Worm (Caenorhabditis elegans) whole organism, late embryonic: ENCODE results near the gene F42C5.9.

Experiments
- F13H6.1 ChIP-seq: sonication (generic microtip); optimal IDR thresholded peaks from 2 replicates; lab custom pipeline; 2016; ENCODE audit warnings: missing genetic modification characterization, missing compliant biosample characterization
- T23F11.4 ChIP-seq: fragments of 200-800 bp; sonication (Bioruptor generic); optimal IDR thresholded peaks from 2 replicates; lab custom pipeline; 2018; ENCODE audit warnings: mild to moderate bottlenecking, missing genetic modification characterization, missing compliant biosample characterization
- Y22D7AL.16 ChIP-seq: sonication (generic microtip); optimal IDR thresholded peaks from 2 replicates; lab custom pipeline; 2016; ENCODE audit warnings: missing genetic modification characterization, missing compliant biosample characterization
- ahr-1 ChIP-seq: sonication (generic microtip); optimal IDR thresholded peaks from 2 replicates; lab custom pipeline; 2016; ENCODE audit warnings: missing genetic modification characterization, missing compliant biosample characterization
- ceh-19 ChIP-seq: fragments of 200-800 bp; sonication (Bioruptor generic); optimal IDR thresholded peaks from 2 replicates; lab custom pipeline; 2018; ENCODE audit warnings: mild to moderate bottlenecking, missing genetic modification characterization, missing compliant biosample characterization
- ceh-2 ChIP-seq: sonication (generic microtip); optimal IDR thresholded peaks from 2 replicates; lab custom pipeline; 2016; ENCODE audit warnings: missing genotype, missing genetic modification characterization, missing compliant biosample characterization
- ceh-24 ChIP-seq: sonication (generic microtip); optimal IDR thresholded peaks from 2 replicates; lab custom pipeline; 2016; ENCODE audit warnings: mild to moderate bottlenecking, missing genetic modification characterization, missing compliant biosample characterization
- ceh-34 ChIP-seq: sonication (generic microtip); optimal IDR thresholded peaks from 2 replicates; lab custom pipeline; 2016; ENCODE audit warnings: mild to moderate bottlenecking, missing genetic modification characterization, missing compliant biosample characterization
- che-1 ChIP-seq: sonication (generic microtip); optimal IDR thresholded peaks from 2 replicates; lab custom pipeline; 2016; ENCODE audit warnings: mild to moderate bottlenecking, missing genetic modification characterization, missing compliant biosample characterization
- dmd-4 ChIP-seq: sonication (generic microtip); optimal IDR thresholded peaks from 2 replicates; lab custom pipeline; 2016; ENCODE audit warnings: borderline replicate concordance, missing genetic modification characterization, missing compliant biosample characterization
- dve-1 ChIP-seq: sonication (generic microtip); optimal IDR thresholded peaks from 2 replicates; lab custom pipeline; 2017; ENCODE audit warnings: antibody characterized with exemption, mild to moderate bottlenecking, missing genetic modification characterization, missing compliant biosample characterization
- elt-2 ChIP-seq: sonication (generic microtip); optimal IDR thresholded peaks from 2 replicates; lab custom pipeline; 2016; ENCODE audit warnings: missing genetic modification reagents, missing genetic modification characterization, missing compliant biosample characterization
- elt-4 ChIP-seq: sonication (generic microtip); optimal IDR thresholded peaks from 2 replicates; lab custom pipeline; 2016; ENCODE audit warnings: missing genetic modification characterization, missing compliant biosample characterization
- ets-4 ChIP-seq: sonication (generic microtip); optimal IDR thresholded peaks from 2 replicates; lab custom pipeline; 2016; ENCODE audit warnings: missing genetic modification characterization, missing compliant biosample characterization
- eyg-1 ChIP-seq: sonication (generic microtip); optimal IDR thresholded peaks from 2 replicates; lab custom pipeline; 2016; ENCODE audit warnings: missing genotype, missing genetic modification characterization, missing compliant biosample characterization
- fkh-6 ChIP-seq: sonication (generic microtip); optimal IDR thresholded peaks from 2 replicates; lab custom pipeline; 2016; ENCODE audit warnings: missing genetic modification characterization, missing compliant biosample characterization
- hlh-13 ChIP-seq: fragments of 200-800 bp; sonication (Bioruptor generic); optimal IDR thresholded peaks from 2 replicates; lab custom pipeline; 2018; ENCODE audit warnings: mild to moderate bottlenecking, missing genetic modification characterization, missing compliant biosample characterization
- hlh-6 ChIP-seq: sonication (generic microtip); optimal IDR thresholded peaks from 2 replicates; lab custom pipeline; 2016; ENCODE audit warnings: missing genotype, missing genetic modification characterization, missing compliant biosample characterization
- hlh-8 ChIP-seq: sonication (generic microtip); optimal IDR thresholded peaks from 2 replicates; lab custom pipeline; 2016; ENCODE audit warnings: missing genotype, missing genetic modification characterization, missing compliant biosample characterization
- lim-6 ChIP-seq: sonication (generic microtip); optimal IDR thresholded peaks from 2 replicates; lab custom pipeline; 2016; ENCODE audit warnings: missing genetic modification characterization, missing compliant biosample characterization
- lin-11 ChIP-seq: fragments of 200-800 bp; sonication (Bioruptor generic); optimal IDR thresholded peaks from 2 replicates; lab custom pipeline; 2018; ENCODE audit warnings: mild to moderate bottlenecking, missing genetic modification characterization, missing compliant biosample characterization
- mec-3 ChIP-seq: sonication (generic microtip); optimal IDR thresholded peaks from 2 replicates; lab custom pipeline; 2016; ENCODE audit warnings: borderline replicate concordance, missing genetic modification characterization, missing compliant biosample characterization
- nhr-232 ChIP-seq: sonication (generic microtip); optimal IDR thresholded peaks from 2 replicates; lab custom pipeline; 2016; ENCODE audit warnings: missing genetic modification characterization, missing compliant biosample characterization
- npax-4 ChIP-seq: sonication (generic microtip); optimal IDR thresholded peaks from 2 replicates; lab custom pipeline; 2016; ENCODE audit warnings: missing genetic modification characterization, missing compliant biosample characterization
- odd-2 ChIP-seq: sonication (generic microtip); optimal IDR thresholded peaks from 2 replicates; lab custom pipeline; 2017; ENCODE audit warnings: antibody characterized with exemption, mild to moderate bottlenecking, missing genetic modification characterization, missing compliant biosample characterization
- pat-9 ChIP-seq: fragments of 200-800 bp; sonication (Bioruptor generic); optimal IDR thresholded peaks from 2 replicates; lab custom pipeline; 2018; ENCODE audit warnings: mild to moderate bottlenecking, missing genetic modification characterization, moderate library complexity, missing compliant biosample characterization
- pax-1 ChIP-seq: fragments of 150-350 bp; optimal IDR thresholded peaks from 2 replicates; lab custom pipeline; 2014; ENCODE audit warnings: missing biosample characterization, missing genetic modification characterization
- pha-2 ChIP-seq: sonication (generic microtip); optimal IDR thresholded peaks from 2 replicates; lab custom pipeline; 2017; ENCODE audit warnings: mild to moderate bottlenecking, missing genetic modification characterization, missing compliant biosample characterization
- pha-4 ChIP-seq: fragments of 150-350 bp; optimal IDR thresholded peaks from 2 replicates; lab custom pipeline; 2018; ENCODE audit warnings: missing biosample characterization, missing genetic modification reagents, missing genetic modification characterization
- pqm-1 ChIP-seq: sonication (generic microtip); optimal IDR thresholded peaks from 2 replicates; lab custom pipeline; 2016; ENCODE audit warnings: missing genetic modification characterization, missing compliant biosample characterization
- pros-1 ChIP-seq: fragments of 150-350 bp; optimal IDR thresholded peaks from 2 replicates; lab custom pipeline; 2014; ENCODE audit warnings: missing biosample characterization, missing genetic modification reagents, missing genetic modification characterization
- ref-2 ChIP-seq: sonication (generic microtip); optimal IDR thresholded peaks from 2 replicates; lab custom pipeline; 2016; ENCODE audit warnings: missing genetic modification characterization, missing compliant biosample characterization
- rnt-1 ChIP-seq: sonication (generic microtip); optimal IDR thresholded peaks from 2 replicates; lab custom pipeline; 2016; ENCODE audit warnings: missing genetic modification characterization, missing compliant biosample characterization
- sdc-2 ChIP-seq: sonication (generic microtip); optimal IDR thresholded peaks from 2 replicates; lab custom pipeline; 2016; ENCODE audit warnings: missing genotype, missing genetic modification characterization, missing compliant biosample characterization
- sox-2 ChIP-seq: fragments of 200-800 bp; sonication (Bioruptor generic); IDR thresholded peaks from 2 replicates; pipeline ENCODE4 v1.3.6; 2022; ENCODE audit warnings: missing genetic modification reagents, missing genetic modification characterization, missing compliant biosample characterization
- syd-9 ChIP-seq: sonication (generic microtip); optimal IDR thresholded peaks from 2 replicates; lab custom pipeline; 2016; ENCODE audit warnings: mild to moderate bottlenecking, missing genetic modification characterization, moderate library complexity, missing compliant biosample characterization
- tbx-2 ChIP-seq: sonication (generic microtip); optimal IDR thresholded peaks from 2 replicates; lab custom pipeline; 2016; ENCODE audit warnings: missing genetic modification characterization, missing compliant biosample characterization
- unc-86 ChIP-seq: sonication (generic microtip); optimal IDR thresholded peaks from 2 replicates; lab custom pipeline; 2016; ENCODE audit warnings: missing genetic modification characterization, missing compliant biosample characterization
- zip-5 ChIP-seq: sonication (generic microtip); optimal IDR thresholded peaks from 2 replicates; lab custom pipeline; 2016; ENCODE audit warnings: missing genetic modification characterization, missing compliant biosample characterization

Gene F42C5.9

ce11 chrIV:7291066-7291465 lies 25.8 kb downstream of the F42C5.9 start:
- TF ChIP-seq nhr-232 (tag; lab: Kevin White, UChicago), result no peak
- no peak for TF ChIP-seq odd-2
- no peak for TF ChIP-seq pat-9 (tag; lab: Kevin White, UChicago)
- no peak for TF ChIP-seq dmd-4 (tag; lab: Kevin White, UChicago)
- TF ChIP-seq, all 69 proteins: peak for 0

DNA sequence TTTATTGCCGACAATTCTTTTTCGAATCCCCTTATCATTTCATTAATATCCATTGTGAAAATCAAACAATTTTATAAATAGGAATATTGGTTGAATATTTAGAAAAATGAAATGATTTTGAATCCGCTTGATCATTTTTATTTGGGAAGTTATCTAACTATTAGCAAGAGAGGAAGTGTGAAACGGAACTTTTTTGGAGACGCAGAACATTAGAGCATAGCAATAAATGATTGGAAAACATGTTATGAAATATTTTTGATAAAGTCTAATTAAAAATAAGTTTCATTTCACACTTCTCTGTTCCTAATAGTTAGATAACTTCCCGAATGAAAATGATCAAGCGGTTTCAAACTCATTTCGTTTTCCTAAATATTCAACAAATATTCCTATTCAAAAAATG lies 29.4 kb downstream of the F42C5.9 start, which contains the start of gene F42C5.3:
TSS of gene F42C5.3 (minus strand) at position 101 of the 400 bp plus-strand sequence.
- no peak for TF ChIP-seq elt-4 (tag; lab: Kevin White, UChicago)
- TF ChIP-seq zip-5 (tag; lab: Kevin White, UChicago), result no peak
- TF ChIP-seq npax-4 (tag; lab: Kevin White, UChicago), result no peak
- no peak for TF ChIP-seq ceh-2 (tag; lab: Kevin White, UChicago)
- no peak for TF ChIP-seq eyg-1 (tag; lab: Kevin White, UChicago)
- no peak for TF ChIP-seq elt-2 (tag; lab: Kevin White, UChicago)
- no peak for TF ChIP-seq ceh-24
- TF ChIP-seq, all 69 proteins: peak for 0

DNA sequence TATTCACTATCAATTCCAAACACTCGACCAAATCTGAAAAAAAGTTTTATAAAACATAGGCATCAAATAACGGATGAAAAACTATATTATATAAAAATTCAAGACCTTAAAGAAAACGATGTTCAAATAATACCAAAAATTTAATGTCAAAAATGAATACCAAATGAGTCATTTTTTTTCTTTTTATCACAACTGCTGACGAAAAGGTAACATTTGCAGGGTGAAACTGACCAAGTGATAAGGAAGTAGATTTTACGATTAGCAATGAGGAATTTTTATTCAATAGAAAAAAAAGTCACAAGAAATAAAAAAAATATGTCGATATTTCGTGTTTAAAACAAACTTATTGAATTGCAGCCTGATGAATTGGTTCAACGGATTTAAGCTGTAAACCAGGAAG lies 31.1 kb downstream of the F42C5.9 start, which contains the start of gene C06E4.8:
TSS of gene C06E4.8 (minus strand) at position 37 of the 400 bp plus-strand sequence.
- TF ChIP-seq hlh-8 (tag; lab: Kevin White, UChicago) (no peak), lim-6 (tag; lab: Kevin White, UChicago) (no peak), pax-1 (tag; lab: Kevin White, UChicago) (no peak), T23F11.4 (GFP tag; lab: Kevin White, UChicago) (no peak), hlh-6 (no peak), Y22D7AL.16 (tag; lab: Kevin White, UChicago) (no peak), ceh-24 (no peak), hlh-13 (GFP tag; lab: Kevin White, UChicago) (no peak), F13H6.1 (tag; lab: Kevin White, UChicago) (no peak), pros-1 (tag; lab: Kevin White, UChicago) (no peak)

DNA sequence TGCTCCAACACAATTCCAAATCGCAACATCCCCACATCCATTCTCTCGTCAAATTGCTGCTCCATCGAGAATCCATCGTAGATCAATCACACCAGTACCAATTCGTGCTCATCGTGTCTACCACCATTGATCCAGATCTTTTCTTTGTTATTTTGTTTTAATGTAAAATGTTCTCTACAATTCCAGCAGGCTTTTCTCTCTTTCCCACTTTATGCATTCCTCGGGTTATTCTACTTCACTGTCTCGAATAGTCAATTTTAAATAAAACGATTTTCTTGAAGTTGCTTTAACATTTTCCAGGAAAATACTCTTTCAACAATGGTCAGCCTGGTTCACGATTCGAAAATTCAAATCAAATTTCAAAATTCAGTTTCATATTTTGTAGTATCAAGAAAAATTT lies 33.9 kb downstream of the F42C5.9 start, which contains the start of gene C06E4.1:
TSS of gene C06E4.1 (plus strand) at position 301 of the 400 bp plus-strand sequence.
- no peak for TF ChIP-seq pha-4 (tag; lab: Kevin White, UChicago)
- no peak for TF ChIP-seq ceh-24
- TF ChIP-seq ceh-19 (GFP tag; lab: Kevin White, UChicago), result no peak
- no peak for TF ChIP-seq hlh-13 (GFP tag; lab: Kevin White, UChicago)
- TF ChIP-seq syd-9 (tag; lab: Kevin White, UChicago), result no peak
- TF ChIP-seq dmd-4 (tag; lab: Kevin White, UChicago), result no peak
- no peak for TF ChIP-seq mec-3 (tag; lab: Kevin White, UChicago)
- TF ChIP-seq sdc-2, result no peak
- no peak for TF ChIP-seq unc-86 (tag; lab: Kevin White, UChicago)

- TF ChIP-seq pha-2 (tag; lab: Kevin White, UChicago), result no peak
- TF ChIP-seq fkh-6 (tag; lab: Kevin White, UChicago), result no peak
- TF ChIP-seq pqm-1 (tag; lab: Kevin White, UChicago), result no peak
- no peak for TF ChIP-seq eyg-1 (tag; lab: Kevin White, UChicago)
- no peak for TF ChIP-seq ahr-1
- TF ChIP-seq hlh-13 (GFP tag; lab: Kevin White, UChicago), result no peak
- TF ChIP-seq sox-2 (GFP tag; lab: Robert Waterston, UW), result no peak
- no peak for TF ChIP-seq ref-2 (tag; lab: Kevin White, UChicago)
- TF ChIP-seq ets-4 (tag; lab: Kevin White, UChicago), result no peak
- TF ChIP-seq che-1 (tag; lab: Kevin White, UChicago), result no peak
- TF ChIP-seq unc-86 (tag; lab: Kevin White, UChicago), result no peak
- TF ChIP-seq odd-2, result no peak
- no peak for TF ChIP-seq rnt-1
- no peak for TF ChIP-seq F13H6.1 (tag; lab: Kevin White, UChicago)
- no peak for TF ChIP-seq lin-11
- TF ChIP-seq ceh-34, result no peak
- no peak for TF ChIP-seq dve-1 (tag; lab: Kevin White, UChicago)
- TF ChIP-seq tbx-2 (tag; lab: Kevin White, UChicago), result no peak
These were observed 40.2 kb downstream of the F42C5.9 start, which contains the start of gene C06E4.2 for ce11 chrIV:7276661-7277060. Gene C06E4.2 (plus strand): TSS chrIV:7276961.
